Worm (Caenorhabditis elegans) whole organism, L4/young adult: ENCODE measurements around the gene Y36E3A.2.

Experiments
- W03F9.2 ChIP-seq: fragments of 150-350 bp; optimal IDR thresholded peaks from 2 replicates; lab custom pipeline; 2014; ENCODE audit warnings: missing biosample characterization, missing genetic modification characterization
- dao-5 ChIP-seq: sonication (generic microtip); optimal IDR thresholded peaks from 2 replicates; lab custom pipeline; 2016; ENCODE audit warnings: missing genotype, missing genetic modification characterization, moderate library complexity, missing compliant biosample characterization
- him-1 ChIP-seq: sonication (generic microtip); optimal IDR thresholded peaks from 2 replicates; lab custom pipeline; 2016; ENCODE audit warnings: missing genotype, missing genetic modification reagents, missing genetic modification characterization, missing compliant biosample characterization

Gene Y36E3A.2

ce11 chrV:15425368-15426091 lies at the start of gene Y36E3A.2:
Gene Y36E3A.2 (plus strand): TSS chrV:15426041.
- TF ChIP-seq W03F9.2 (tag; lab: Kevin White, UChicago) (no peak), dao-5 (tag; lab: Kevin White, UChicago) (no peak), him-1 (tag; lab: Kevin White, UChicago) (no peak)

DNA sequence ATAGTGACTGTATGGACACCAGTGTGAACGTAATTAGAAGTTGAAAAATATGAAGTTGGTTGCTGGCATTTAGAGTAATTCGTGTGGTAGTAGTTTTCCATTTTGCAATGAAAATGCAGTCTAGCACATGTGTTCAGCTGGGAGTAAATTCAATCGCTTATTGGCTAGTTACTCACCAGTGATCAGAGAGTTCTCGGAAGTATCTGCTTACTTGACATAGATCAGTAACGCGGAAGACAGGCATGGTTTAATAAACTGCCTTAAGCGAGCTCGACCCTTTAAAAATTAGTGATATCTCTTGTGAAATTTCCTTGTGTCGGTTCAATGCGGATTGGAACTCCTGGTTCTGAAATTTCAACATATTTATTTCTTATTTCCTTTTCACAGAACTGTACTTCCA lies 49.6 kb upstream of the Y36E3A.2 start, which contains the start of gene srh-52:
srh-52 (minus strand) TSS at position 101 of the 400 bp plus-strand sequence.
- TF ChIP-seq him-1 (tag; lab: Kevin White, UChicago) (no peak), dao-5 (tag; lab: Kevin White, UChicago) (no peak), W03F9.2 (tag; lab: Kevin White, UChicago) (no peak)

DNA sequence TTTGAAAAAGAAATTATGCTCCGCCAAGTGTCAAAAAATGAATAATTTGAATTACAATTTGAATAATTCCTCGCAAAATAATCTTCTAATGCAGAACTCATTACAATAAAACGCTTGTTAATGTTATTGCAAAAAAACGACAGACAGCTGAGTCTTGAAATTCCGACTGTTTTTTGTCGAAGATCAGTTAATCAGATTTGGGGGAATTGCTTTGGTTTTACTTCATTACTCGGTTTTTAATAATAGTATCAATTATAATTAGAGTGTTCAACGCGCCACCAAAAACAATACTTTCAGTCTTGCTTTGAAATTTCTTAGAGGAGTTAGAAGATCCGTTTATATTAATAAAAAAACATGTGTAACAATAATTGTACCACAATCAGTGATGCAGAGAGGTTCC lies 47.9 kb upstream of the Y36E3A.2 start, which contains the start of gene srh-122:
srh-122 (minus strand) TSS at position 101 of the 400 bp plus-strand sequence.
- TF ChIP-seq dao-5 (tag; lab: Kevin White, UChicago): no peak
- TF ChIP-seq him-1 (tag; lab: Kevin White, UChicago): no peak
- TF ChIP-seq W03F9.2 (tag; lab: Kevin White, UChicago): no peak

ce11 chrV:15379817-15380216 lies 46.0 kb upstream of the Y36E3A.2 start, which contains the start of gene srh-251:
Gene srh-251 (minus strand): TSS chrV:15379917.
- TF ChIP-seq him-1 (tag; lab: Kevin White, UChicago): no peak
- TF ChIP-seq W03F9.2 (tag; lab: Kevin White, UChicago): no peak
- no peak for TF ChIP-seq dao-5 (tag; lab: Kevin White, UChicago)

DNA sequence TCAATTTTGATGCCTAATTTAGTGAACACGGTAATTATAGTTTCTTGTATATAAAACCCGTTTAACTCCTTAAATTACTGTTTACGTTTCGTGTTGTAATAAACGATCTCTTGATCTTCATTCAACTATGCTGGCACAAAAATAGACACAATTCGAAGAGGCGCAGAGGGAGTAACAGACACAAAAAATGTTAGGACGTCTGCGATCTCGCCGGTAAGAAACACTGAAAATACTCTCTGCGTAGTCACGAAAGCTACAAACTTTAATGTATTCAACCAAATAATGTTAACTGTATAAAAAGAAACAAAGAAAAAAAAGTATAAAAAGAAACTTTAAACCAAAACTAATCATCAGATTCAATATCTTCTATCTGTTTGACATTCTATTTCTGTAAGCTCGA lies 45.0 kb upstream of the Y36E3A.2 start, which contains the start of gene dhs-23:
dhs-23 (plus strand) TSS at position 363 of the 400 bp plus-strand sequence.
- no peak for TF ChIP-seq him-1 (tag; lab: Kevin White, UChicago)
- TF ChIP-seq dao-5 (tag; lab: Kevin White, UChicago): no peak
- no peak for TF ChIP-seq W03F9.2 (tag; lab: Kevin White, UChicago)

DNA sequence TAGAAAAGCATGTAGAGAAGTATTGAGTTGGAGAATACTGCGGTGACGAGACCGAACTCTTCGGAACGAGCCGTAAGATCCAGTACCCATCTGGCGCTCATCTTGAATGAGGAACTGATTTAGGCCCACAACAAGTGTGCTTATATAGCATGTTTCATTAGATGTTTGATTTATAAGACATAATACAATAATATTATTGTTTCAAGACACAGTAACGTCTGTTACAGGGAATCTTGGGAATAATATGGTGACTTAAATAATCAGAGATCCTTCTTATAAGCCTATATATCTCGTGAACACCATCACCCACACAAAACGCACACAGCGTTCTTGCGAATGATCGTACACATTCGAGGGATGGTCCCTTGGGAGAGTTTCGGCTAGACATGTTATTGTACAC lies 42.1 kb upstream of the Y36E3A.2 start, which contains the start of gene str-88:
str-88 (minus strand) TSS at position 101 of the 400 bp plus-strand sequence.
- TF ChIP-seq W03F9.2 (tag; lab: Kevin White, UChicago) (no peak), dao-5 (tag; lab: Kevin White, UChicago) (no peak), him-1 (tag; lab: Kevin White, UChicago) (no peak)

- no peak for TF ChIP-seq W03F9.2 (tag; lab: Kevin White, UChicago)
Measured at ce11 chrV:15384733-15385132, 41.1 kb upstream of the Y36E3A.2 start, which contains the start of gene str-102. Gene str-102 (plus strand): TSS chrV:15385033.

DNA sequence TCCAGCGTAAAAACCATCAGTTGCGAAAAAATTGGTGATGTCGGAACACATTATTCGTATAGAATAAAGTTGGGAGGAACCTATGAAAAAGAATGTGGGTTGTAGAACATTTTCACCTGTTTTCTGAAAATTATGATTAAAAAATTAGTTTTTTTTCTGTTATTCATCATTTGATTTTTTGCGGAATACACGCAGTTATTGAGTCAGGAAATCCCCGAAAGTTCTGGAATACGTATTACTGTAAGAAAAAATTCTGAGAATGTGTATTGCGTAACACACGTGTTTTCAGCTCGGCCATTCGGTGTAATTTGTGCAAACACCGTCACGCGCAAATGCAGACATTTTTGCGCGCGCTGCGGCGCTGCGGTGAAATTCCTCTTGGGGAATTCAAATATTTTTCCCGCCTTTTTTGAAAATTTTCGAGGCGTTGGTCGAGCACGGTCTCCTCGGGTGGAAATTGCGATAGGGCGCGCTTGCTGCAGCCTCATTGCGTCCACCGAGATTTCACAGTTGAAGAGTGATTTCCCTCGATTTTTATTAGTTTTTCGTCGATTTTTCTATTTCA lies 36.9 kb upstream of the Y36E3A.2 start, which contains the start of gene srh-170:
srh-170 (minus strand) TSS at position 51 of the 565 bp plus-strand sequence.
- TF ChIP-seq W03F9.2 (tag; lab: Kevin White, UChicago): no peak
- TF ChIP-seq him-1 (tag; lab: Kevin White, UChicago): no peak
- TF ChIP-seq dao-5 (tag; lab: Kevin White, UChicago): no peak

DNA sequence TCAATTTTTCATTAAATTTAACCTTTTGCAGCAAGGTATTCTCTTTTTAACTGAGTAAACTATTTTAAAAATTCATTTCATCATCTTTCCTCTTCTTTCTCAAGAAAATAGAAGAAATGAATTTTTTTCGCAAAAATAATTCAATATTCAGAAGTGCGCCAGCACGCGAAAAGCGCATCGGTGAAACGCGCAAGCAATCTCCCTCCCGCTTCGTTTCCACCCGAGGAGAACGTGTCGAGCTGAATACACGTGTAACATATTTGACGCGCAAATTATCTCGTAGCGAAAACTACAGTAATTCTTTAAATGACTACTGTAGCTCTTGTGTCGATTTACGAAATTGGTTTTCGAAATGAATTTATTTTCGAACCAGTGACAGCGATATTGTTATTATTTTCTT lies 33.8 kb upstream of the Y36E3A.2 start:
- TF ChIP-seq W03F9.2 (tag; lab: Kevin White, UChicago) (no peak), dao-5 (tag; lab: Kevin White, UChicago) (no peak), him-1 (tag; lab: Kevin White, UChicago) (no peak)

ce11 chrV:15394906-15395305 lies 30.9 kb upstream of the Y36E3A.2 start, which contains the start of gene T06E6.1:
Gene T06E6.1 (minus strand): TSS chrV:15394961.
- TF ChIP-seq dao-5 (tag; lab: Kevin White, UChicago): no peak
- TF ChIP-seq W03F9.2 (tag; lab: Kevin White, UChicago): no peak
- no peak for TF ChIP-seq him-1 (tag; lab: Kevin White, UChicago)

- TF ChIP-seq dao-5 (tag; lab: Kevin White, UChicago) (no peak), W03F9.2 (tag; lab: Kevin White, UChicago) (no peak), him-1 (tag; lab: Kevin White, UChicago) (no peak)
Measured at ce11 chrV:15395347-15395746, 30.5 kb upstream of the Y36E3A.2 start, which contains the start of gene cyb-3. Gene cyb-3 (plus strand): TSS chrV:15395696.

DNA sequence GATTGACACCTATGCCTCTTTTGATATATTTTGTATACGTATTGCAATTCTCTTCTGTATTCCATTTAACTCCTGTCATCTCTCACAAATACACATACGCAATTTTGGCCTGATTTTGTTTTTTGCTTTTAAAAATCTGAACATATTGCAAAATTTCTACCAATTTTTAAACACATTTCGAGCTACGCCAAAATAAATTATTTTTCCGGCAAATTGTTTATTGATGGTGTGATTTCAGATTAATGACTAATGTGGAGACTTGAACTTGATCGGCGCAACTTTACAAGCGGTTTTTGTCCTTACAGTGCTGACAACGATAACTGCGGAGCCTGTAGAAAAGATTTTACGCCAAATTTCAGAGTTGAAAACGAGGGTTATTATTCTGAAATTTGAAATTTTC lies 28.7 kb upstream of the Y36E3A.2 start:
- TF ChIP-seq W03F9.2 (tag; lab: Kevin White, UChicago) (no peak), dao-5 (tag; lab: Kevin White, UChicago) (no peak), him-1 (tag; lab: Kevin White, UChicago) (no peak)

- TF ChIP-seq him-1 (tag; lab: Kevin White, UChicago) (no peak), W03F9.2 (tag; lab: Kevin White, UChicago) (no peak), dao-5 (tag; lab: Kevin White, UChicago) (no peak)
Measured at ce11 chrV:15398728-15399127, 27.1 kb upstream of the Y36E3A.2 start, which contains the start of gene fbxa-199. Gene fbxa-199 (minus strand): TSS chrV:15398828.
